Worm (Caenorhabditis elegans) whole organism, L1 larva: ENCODE data around the gene fbxb-104.
"Not testable (repeated sequence)": the region's sequence is repeated elsewhere in the genome, so short reads cannot be mapped to it uniquely, and the experiment has no call there.

Experiments
- C04F5.9 ChIP-seq: sonication (generic microtip); optimal IDR thresholded peaks from 2 replicates; lab custom pipeline; 2016; ENCODE audit warnings: missing genetic modification characterization, missing compliant biosample characterization
- C34B4.2 ChIP-seq: sonication (generic microtip); optimal IDR thresholded peaks from 2 replicates; lab custom pipeline; 2017; ENCODE audit warnings: mild to moderate bottlenecking, missing genetic modification characterization, missing compliant biosample characterization
- F16B12.6 ChIP-seq: fragments of 150-350 bp; optimal IDR thresholded peaks from 2 replicates; lab custom pipeline; 2014; ENCODE audit warnings: missing biosample characterization, missing genetic modification characterization
- aha-1 ChIP-seq: fragments of 150-350 bp; optimal IDR thresholded peaks from 2 replicates; lab custom pipeline; 2014; ENCODE audit warnings: missing biosample characterization, missing genetic modification characterization
- ama-1 ChIP-seq: fragments of 150-350 bp; optimal IDR thresholded peaks from 2 replicates; lab custom pipeline; 2014
- ceh-8 ChIP-seq: fragments of 200-800 bp; sonication (Bioruptor generic); optimal IDR thresholded peaks from 2 replicates; lab custom pipeline; 2018; ENCODE audit warnings: mild to moderate bottlenecking, missing genetic modification characterization, moderate library complexity, missing compliant biosample characterization
- ceh-88 ChIP-seq: fragments of 200-800 bp; sonication (Bioruptor generic); IDR thresholded peaks from 2 replicates; pipeline ENCODE4 v1.3.6; 2022; ENCODE audit warnings: missing genetic modification characterization, missing compliant biosample characterization
- ceh-90 ChIP-seq: sonication (generic microtip); optimal IDR thresholded peaks from 2 replicates; lab custom pipeline; 2016; ENCODE audit warnings: missing genetic modification characterization, missing compliant biosample characterization
- dpl-1 ChIP-seq, 3 experiments: fragments of 150-350 bp in 2 of 3; sonication (generic microtip) in 1 of 3; optimal IDR thresholded peaks; 2 replicates each; lab custom pipeline; 2014 to 2017; ENCODE audit warnings: missing biosample characterization in 3 of 3, missing genetic modification characterization in 3 of 3, missing genetic modification reagents in 3 of 3
- egl-27 ChIP-seq, 2 experiments: fragments of 150-350 bp in 1 of 2; sonication (generic microtip); optimal IDR thresholded peaks; 3 replicates each; lab custom pipeline; 2017 to 2018; ENCODE audit warnings: missing biosample characterization in 2 of 2, missing genetic modification characterization in 2 of 2, missing genetic modification reagents in 2 of 2
- elt-2 ChIP-seq: sonication (generic microtip); optimal IDR thresholded peaks from 2 replicates; lab custom pipeline; 2016; ENCODE audit warnings: missing genetic modification characterization, mild to moderate bottlenecking, inconsistent platforms, missing compliant biosample characterization, missing genetic modification reagents
- elt-3 ChIP-seq, 6 experiments: fragments of 150-350 bp in 1 of 6; sonication (generic microtip); optimal IDR thresholded peaks; 2 replicates each; lab custom pipeline; 2017 to 2018; ENCODE audit warnings: missing biosample characterization in 6 of 6, missing genetic modification characterization in 6 of 6, inconsistent platforms in 1 of 6
- ets-5 ChIP-seq: fragments of 200-800 bp; sonication (Bioruptor generic); IDR thresholded peaks from 2 replicates; pipeline ENCODE4 v1.3.6; 2022; ENCODE audit warnings: missing genetic modification characterization, missing compliant biosample characterization
- fkh-4 ChIP-seq: sonication (generic microtip); optimal IDR thresholded peaks from 2 replicates; lab custom pipeline; 2016; ENCODE audit warnings: missing compliant biosample characterization, missing genetic modification characterization, borderline replicate concordance
- fkh-8 ChIP-seq: sonication (generic microtip); optimal IDR thresholded peaks from 2 replicates; lab custom pipeline; 2016; ENCODE audit warnings: mild to moderate bottlenecking, missing genetic modification characterization, missing compliant biosample characterization
- fos-1 ChIP-seq: fragments of 150-350 bp; optimal IDR thresholded peaks from 2 replicates; lab custom pipeline; 2014; ENCODE audit warnings: missing biosample characterization, missing genetic modification characterization
- isw-1 ChIP-seq: fragments of 200-800 bp; sonication (Bioruptor generic); IDR thresholded peaks from 2 replicates; pipeline ENCODE4 v1.3.6; 2022; ENCODE audit warnings: missing genetic modification characterization, missing compliant biosample characterization
- lin-15B ChIP-seq: fragments of 150-350 bp; sonication (generic microtip); optimal IDR thresholded peaks from 3 replicates; lab custom pipeline; 2014; ENCODE audit warnings: missing biosample characterization, missing genetic modification characterization
- lin-39 ChIP-seq: fragments of 150-350 bp; optimal IDR thresholded peaks from 2 replicates; lab custom pipeline; 2014; ENCODE audit warnings: missing biosample characterization, missing genetic modification reagents, missing genetic modification characterization
- lsy-2 ChIP-seq, 2 experiments: fragments of 150-350 bp; optimal IDR thresholded peaks; 2 replicates each; lab custom pipeline; 2014; ENCODE audit warnings: missing biosample characterization in 2 of 2, missing genetic modification characterization in 2 of 2
- mab-9 ChIP-seq: fragments of 200-800 bp; sonication (Bioruptor generic); IDR thresholded peaks from 2 replicates; pipeline ENCODE4 v1.3.6; 2022; ENCODE audit warnings: missing genetic modification reagents, missing genetic modification characterization, missing compliant biosample characterization
- mdl-1 ChIP-seq, 2 experiments: fragments of 150-350 bp; optimal IDR thresholded peaks; 2 replicates each; lab custom pipeline; 2014 to 2017; ENCODE audit warnings: missing biosample characterization in 2 of 2, missing genetic modification characterization in 2 of 2, inconsistent platforms in 1 of 2
- mef-2 ChIP-seq: fragments of 150-350 bp; optimal IDR thresholded peaks from 2 replicates; lab custom pipeline; 2014; ENCODE audit warnings: missing biosample characterization, missing genetic modification characterization
- nhr-237 ChIP-seq: fragments of 150-350 bp; optimal IDR thresholded peaks from 2 replicates; lab custom pipeline; 2014; ENCODE audit warnings: missing biosample characterization, missing genetic modification characterization
- nhr-28 ChIP-seq: fragments of 150-350 bp; optimal IDR thresholded peaks from 2 replicates; lab custom pipeline; 2014; ENCODE audit warnings: missing biosample characterization, missing genetic modification characterization
- nhr-71 ChIP-seq: sonication (generic microtip); optimal IDR thresholded peaks from 2 replicates; lab custom pipeline; 2016; ENCODE audit warnings: mild to moderate bottlenecking, missing genetic modification characterization, moderate library complexity, missing compliant biosample characterization
- nhr-76 ChIP-seq: sonication (generic microtip); optimal IDR thresholded peaks from 2 replicates; lab custom pipeline; 2017; ENCODE audit warnings: missing biosample characterization, missing genetic modification characterization
- nhr-77 ChIP-seq: fragments of 150-350 bp; optimal IDR thresholded peaks from 2 replicates; lab custom pipeline; 2014; ENCODE audit warnings: missing biosample characterization, missing genetic modification characterization
- nhr-84 ChIP-seq: sonication (generic microtip); optimal IDR thresholded peaks from 2 replicates; lab custom pipeline; 2017; ENCODE audit warnings: missing biosample characterization, missing genetic modification characterization
- nhr-90 ChIP-seq: sonication (generic microtip); optimal IDR thresholded peaks from 2 replicates; lab custom pipeline; 2016; ENCODE audit warnings: mild to moderate bottlenecking, missing genetic modification characterization, missing compliant biosample characterization; ENCODE audit not compliant: poor library complexity
- pag-3 ChIP-seq: sonication (generic microtip); optimal IDR thresholded peaks from 2 replicates; lab custom pipeline; 2017; ENCODE audit warnings: missing genetic modification characterization, mild to moderate bottlenecking, missing compliant biosample characterization, antibody characterized with exemption, borderline replicate concordance; ENCODE audit not compliant: insufficient read depth
- sox-4 ChIP-seq: sonication (generic microtip); optimal IDR thresholded peaks from 2 replicates; lab custom pipeline; 2016; ENCODE audit warnings: missing genetic modification characterization, missing compliant biosample characterization
- swsn-7 ChIP-seq: sonication (generic microtip); optimal IDR thresholded peaks from 2 replicates; lab custom pipeline; 2016; ENCODE audit warnings: missing genetic modification characterization, missing compliant biosample characterization
- tlp-1 ChIP-seq: fragments of 150-350 bp; optimal IDR thresholded peaks from 2 replicates; lab custom pipeline; 2014; ENCODE audit warnings: missing biosample characterization, missing genetic modification characterization
- unc-62 ChIP-seq: fragments of 150-350 bp; optimal IDR thresholded peaks from 2 replicates; lab custom pipeline; 2014; ENCODE audit warnings: missing biosample characterization, missing genetic modification reagents, missing genetic modification characterization
- unc-86 ChIP-seq: sonication (generic microtip); optimal IDR thresholded peaks from 2 replicates; lab custom pipeline; 2016; ENCODE audit warnings: missing genetic modification characterization, missing compliant biosample characterization
- xbp-1 ChIP-seq: sonication (generic microtip); optimal IDR thresholded peaks from 2 replicates; lab custom pipeline; 2016; ENCODE audit warnings: missing genetic modification characterization, missing compliant biosample characterization
- zag-1 ChIP-seq: fragments of 150-350 bp; optimal IDR thresholded peaks from 2 replicates; lab custom pipeline; 2014; ENCODE audit warnings: missing biosample characterization, missing genetic modification characterization

fbxb-104 gene

ce11 chrII:3453521-3453920, 23.6 kb downstream of the fbxb-104 start, which contains the start of gene C16C8.11:
C16C8.11 (plus strand) TSS chrII:3453708.
- TF ChIP-seq nhr-90 (tag; lab: Kevin White, UChicago) (no peak), isw-1 (GFP tag; lab: Robert Waterston, UW) (no peak), nhr-76 (tag; lab: Kevin White, UChicago) (no peak), nhr-237 (no peak), ceh-90 (no peak), unc-62 (no peak), lsy-2 (tag; optimal IDR thresholded peaks at IDR 0.05; lab: Kevin White, UChicago) (no peak), ets-5 (GFP tag; lab: Robert Waterston, UW) (no peak), lin-39 (tag; lab: Kevin White, UChicago) (no peak), nhr-71 (tag; lab: Kevin White, UChicago) (no peak)
- TF ChIP-seq, all 84 proteins: peak for 0

- TF ChIP-seq mef-2 (tag; lab: Kevin White, UChicago), result no peak
- TF ChIP-seq elt-2 (tag; lab: Kevin White, UChicago), result no peak
- no peak for TF ChIP-seq dpl-1 (GFP tag; optimal IDR thresholded peaks at IDR 0.05; lab: Kevin White, UChicago)
- TF ChIP-seq nhr-28 (tag; lab: Kevin White, UChicago), result no peak
- TF ChIP-seq pag-3 (tag; lab: Kevin White, UChicago), result no peak
- TF ChIP-seq fos-1 (tag; lab: Kevin White, UChicago), result no peak
- no peak for TF ChIP-seq lin-39 (tag; lab: Kevin White, UChicago)
- no peak for TF ChIP-seq nhr-77 (tag; lab: Kevin White, UChicago)
- TF ChIP-seq lin-15B (tag; lab: Kevin White, UChicago), result no peak
- no peak for TF ChIP-seq mdl-1 (tag; optimal IDR thresholded peaks at IDR 0.05; lab: Kevin White, UChicago)
- TF ChIP-seq swsn-7 (tag; lab: Kevin White, UChicago), result no peak
- TF ChIP-seq unc-86 (tag; lab: Kevin White, UChicago), result no peak
- TF ChIP-seq mab-9 (GFP tag; lab: Robert Waterston, UW), result no peak
- no peak for TF ChIP-seq ceh-8 (GFP tag; lab: Kevin White, UChicago)
- TF ChIP-seq egl-27 (tag; optimal IDR thresholded peaks at IDR 0.05; lab: Kevin White, UChicago), result no peak
- TF ChIP-seq nhr-71 (tag; lab: Kevin White, UChicago), result no peak
- no peak for TF ChIP-seq tlp-1 (tag; lab: Kevin White, UChicago)
- TF ChIP-seq ceh-88 (GFP tag; lab: Robert Waterston, UW), result no peak
- TF ChIP-seq, all 84 proteins: peak for 0
Observed at ce11 chrII:3452421-3452820, 24.6 kb downstream of the fbxb-104 start, which contains the start of gene C16C8.12. C16C8.12 (plus strand) TSS chrII:3452721.

- TF ChIP-seq xbp-1 (tag; lab: Kevin White, UChicago); lsy-2 (tag; optimal IDR thresholded peaks at IDR 0.05; lab: Kevin White, UChicago); ama-1: not testable (repeated sequence)
Observed at ce11 chrII:3449514-3449913, 27.6 kb downstream of the fbxb-104 start, which contains the start of gene C16C8.14. C16C8.14 (plus strand) TSS chrII:3449814.

ce11 chrII:3448776-3449280, 28.2 kb downstream of the fbxb-104 start, which contains the start of gene C16C8.25:
C16C8.25 (plus strand) TSS chrII:3449230.
- TF ChIP-seq nhr-84 (tag; lab: Kevin White, UChicago) (no peak), ets-5 (GFP tag; lab: Robert Waterston, UW) (no peak)

ce11 chrII:3447906-3448305, 29.2 kb downstream of the fbxb-104 start, which contains the start of gene C16C8.21:
C16C8.21 (plus strand) TSS chrII:3448206.
- TF ChIP-seq ceh-90 (no peak), fos-1 (tag; lab: Kevin White, UChicago) (no peak), aha-1 (tag; lab: Kevin White, UChicago) (no peak), elt-3 (tag; optimal IDR thresholded peaks at IDR 0.05; lab: Kevin White, UChicago) (no peak), C34B4.2 (tag; lab: Kevin White, UChicago) (no peak), zag-1 (no peak), fkh-8 (tag; lab: Kevin White, UChicago) (no peak), fkh-4 (tag; lab: Kevin White, UChicago) (no peak), unc-86 (tag; lab: Kevin White, UChicago) (no peak), nhr-76 (tag; lab: Kevin White, UChicago) (no peak), mdl-1 (tag; optimal IDR thresholded peaks at IDR 0.05; lab: Kevin White, UChicago) (no peak), C04F5.9 (tag; lab: Kevin White, UChicago) (no peak), F16B12.6 (tag; lab: Kevin White, UChicago) (no peak), ets-5 (GFP tag; lab: Robert Waterston, UW) (no peak), sox-4 (tag; lab: Kevin White, UChicago) (no peak), ceh-8 (GFP tag; lab: Kevin White, UChicago) (no peak), nhr-77 (tag; lab: Kevin White, UChicago) (no peak), egl-27 (tag; optimal IDR thresholded peaks at IDR 0.05; lab: Kevin White, UChicago) (no peak)
